Worm (Caenorhabditis elegans): Measurements from ENCODE around the gene F54D10.5.
"Not testable (repeated sequence)": the region's sequence is repeated elsewhere in the genome, so short reads cannot be mapped to it uniquely, and the experiment has no call there.

ce11 chrII:3816251-3816849 lies 8.4 kb upstream of the F54D10.5 start, which contains the start of gene fbxa-24:
- TF ChIP-seq unc-39 (tag; optimal IDR thresholded peaks at IDR 0.05); pha-4 (GFP tag; IDR thresholded peaks at IDR 0.05); pha-4 (tag; optimal IDR thresholded peaks at IDR 0.05); lin-15B (tag; optimal IDR thresholded peaks at IDR 0.05); lin-39 (tag; optimal IDR thresholded peaks at IDR 0.05); Y48G9A.11 (GFP tag; IDR thresholded peaks at IDR 0.05); egl-27 (tag; optimal IDR thresholded peaks at IDR 0.05); arid-1 (GFP tag; conservative IDR thresholded peaks at IDR 0.05); cey-2 (tag; optimal IDR thresholded peaks at IDR 0.05; ENCODE audit: borderline replicate concordance, insufficient read depth); nhr-11 (tag; optimal IDR thresholded peaks at IDR 0.05); ztf-11 (tag; optimal IDR thresholded peaks at IDR 0.05); lir-3 (tag; optimal IDR thresholded peaks at IDR 0.05): not testable (repeated sequence)
